Worm (Caenorhabditis elegans) whole organism, L2 larva: Measurements from ENCODE around the gene Y60A3A.19.

Experiments used
- C34F6.9 ChIP-seq: fragments of 150-350 bp; optimal IDR thresholded peaks from 2 replicates; lab custom pipeline; 2014; ENCODE audit warnings: missing biosample characterization, missing genetic modification characterization
- R02D3.7 ChIP-seq: fragments of 150-350 bp; optimal IDR thresholded peaks from 2 replicates; lab custom pipeline; 2014; ENCODE audit warnings: missing biosample characterization, missing genetic modification characterization
- ZK546.5 ChIP-seq: sonication (generic microtip); optimal IDR thresholded peaks from 2 replicates; lab custom pipeline; 2017; ENCODE audit warnings: missing biosample characterization, missing genetic modification characterization
- alr-1 ChIP-seq: fragments of 150-350 bp; optimal IDR thresholded peaks from 2 replicates; lab custom pipeline; 2014; ENCODE audit warnings: missing biosample characterization, missing genetic modification characterization
- ama-1 ChIP-seq: fragments of 150-350 bp; optimal IDR thresholded peaks from 2 replicates; lab custom pipeline; 2018; ENCODE audit warnings: inconsistent platforms
- blmp-1 ChIP-seq: sonication (generic microtip); optimal IDR thresholded peaks from 2 replicates; lab custom pipeline; 2017; ENCODE audit warnings: missing genetic modification characterization, mild to moderate bottlenecking, missing compliant biosample characterization, antibody characterized with exemption, moderate library complexity; ENCODE audit not compliant: insufficient read depth
- ceh-16 ChIP-seq: fragments of 150-350 bp; optimal IDR thresholded peaks from 2 replicates; lab custom pipeline; 2014; ENCODE audit warnings: missing biosample characterization, missing genetic modification characterization
- ceh-82 ChIP-seq: fragments of 150-350 bp; optimal IDR thresholded peaks from 2 replicates; lab custom pipeline; 2014; ENCODE audit warnings: missing biosample characterization, missing genetic modification characterization
- crh-2 ChIP-seq: sonication (generic microtip); optimal IDR thresholded peaks from 2 replicates; lab custom pipeline; 2017; ENCODE audit warnings: missing biosample characterization, missing genetic modification characterization
- dmd-4 ChIP-seq: sonication (generic microtip); optimal IDR thresholded peaks from 2 replicates; lab custom pipeline; 2017; ENCODE audit warnings: missing biosample characterization, missing genetic modification characterization
- egl-27 ChIP-seq: sonication (generic microtip); optimal IDR thresholded peaks from 3 replicates; lab custom pipeline; 2017; ENCODE audit warnings: missing biosample characterization, missing genetic modification reagents, missing genetic modification characterization
- elt-1 ChIP-seq: fragments of 150-350 bp; optimal IDR thresholded peaks from 2 replicates; lab custom pipeline; 2014; ENCODE audit warnings: missing biosample characterization, missing genetic modification characterization
- fos-1 ChIP-seq: fragments of 150-350 bp; optimal IDR thresholded peaks from 2 replicates; lab custom pipeline; 2014; ENCODE audit warnings: missing biosample characterization, missing genetic modification characterization
- lin-11 ChIP-seq: fragments of 150-350 bp; sonication (generic microtip); optimal IDR thresholded peaks from 2 replicates; lab custom pipeline; 2014; ENCODE audit warnings: missing biosample characterization, missing genetic modification characterization, inconsistent platforms, mixed read lengths
- lin-13 ChIP-seq: fragments of 150-350 bp; optimal IDR thresholded peaks from 2 replicates; lab custom pipeline; 2014; ENCODE audit warnings: missing biosample characterization, missing genetic modification reagents, missing genetic modification characterization
- lin-39 ChIP-seq: fragments of 150-350 bp; optimal IDR thresholded peaks from 2 replicates; lab custom pipeline; 2014; ENCODE audit warnings: missing biosample characterization, missing genetic modification reagents, missing genetic modification characterization
- lsy-2 ChIP-seq, 2 experiments: fragments of 150-350 bp in 1 of 2; sonication (generic microtip) in 1 of 2; optimal IDR thresholded peaks; 2 replicates each; lab custom pipeline; 2014 to 2017; ENCODE audit warnings: missing biosample characterization in 2 of 2, missing genetic modification characterization in 2 of 2
- mab-5 ChIP-seq: fragments of 150-350 bp; optimal IDR thresholded peaks from 2 replicates; lab custom pipeline; 2014; ENCODE audit warnings: missing biosample characterization, missing genetic modification characterization
- mbf-1 ChIP-seq: sonication (generic microtip); optimal IDR thresholded peaks from 2 replicates; lab custom pipeline; 2017; ENCODE audit warnings: missing biosample characterization, missing genetic modification characterization
- mdl-1 ChIP-seq, 2 experiments: fragments of 150-350 bp in 1 of 2; sonication (generic microtip) in 1 of 2; optimal IDR thresholded peaks; 2 replicates each; lab custom pipeline; 2017; ENCODE audit warnings: missing biosample characterization in 2 of 2, missing genetic modification characterization in 2 of 2
- nhr-10 ChIP-seq: sonication (generic microtip); optimal IDR thresholded peaks from 2 replicates; lab custom pipeline; 2017; ENCODE audit warnings: missing biosample characterization, missing genetic modification characterization
- nhr-12 ChIP-seq: fragments of 150-350 bp; optimal IDR thresholded peaks from 2 replicates; lab custom pipeline; 2014; ENCODE audit warnings: missing biosample characterization, missing genetic modification characterization
- nhr-129 ChIP-seq: fragments of 150-350 bp; optimal IDR thresholded peaks from 2 replicates; lab custom pipeline; 2014; ENCODE audit warnings: missing biosample characterization, missing genetic modification characterization
- nhr-237 ChIP-seq: fragments of 150-350 bp; optimal IDR thresholded peaks from 2 replicates; lab custom pipeline; 2014; ENCODE audit warnings: missing biosample characterization, missing genetic modification characterization
- nhr-25 ChIP-seq: fragments of 150-350 bp; sonication (generic microtip); optimal IDR thresholded peaks from 3 replicates; lab custom pipeline; 2014; ENCODE audit warnings: missing biosample characterization, missing genetic modification characterization
- nhr-6 ChIP-seq: fragments of 150-350 bp; optimal IDR thresholded peaks from 2 replicates; lab custom pipeline; 2014; ENCODE audit warnings: missing biosample characterization, missing genetic modification characterization
- nhr-77 ChIP-seq: fragments of 150-350 bp; optimal IDR thresholded peaks from 2 replicates; lab custom pipeline; 2014; ENCODE audit warnings: missing biosample characterization, missing genetic modification characterization
- peb-1 ChIP-seq: fragments of 150-350 bp; optimal IDR thresholded peaks from 2 replicates; lab custom pipeline; 2014; ENCODE audit warnings: missing biosample characterization, missing genetic modification characterization
- sem-4 ChIP-seq: fragments of 150-350 bp; optimal IDR thresholded peaks from 2 replicates; lab custom pipeline; 2014; ENCODE audit warnings: missing biosample characterization, missing genetic modification reagents, missing genetic modification characterization
- sma-3 ChIP-seq: sonication (generic microtip); optimal IDR thresholded peaks from 2 replicates; lab custom pipeline; 2016; ENCODE audit warnings: missing genetic modification reagents, missing genetic modification characterization, missing compliant biosample characterization
- sma-9 ChIP-seq, 2 experiments: fragments of 150-350 bp in 1 of 2; sonication (generic microtip) in 1 of 2; optimal IDR thresholded peaks; 2 replicates each; lab custom pipeline; 2014 to 2016; ENCODE audit warnings: missing genetic modification characterization in 2 of 2, mild to moderate bottlenecking in 1 of 2, missing biosample characterization in 1 of 2, missing compliant biosample characterization in 1 of 2, missing genetic modification reagents in 1 of 2, moderate library complexity in 1 of 2
- snpc-4 ChIP-seq: fragments of 150-350 bp; optimal IDR thresholded peaks from 2 replicates; lab custom pipeline; 2014; ENCODE audit warnings: missing biosample characterization, missing genetic modification characterization
- unc-39 ChIP-seq: fragments of 150-350 bp; optimal IDR thresholded peaks from 2 replicates; lab custom pipeline; 2014; ENCODE audit warnings: missing biosample characterization, missing genetic modification characterization
- unc-55 ChIP-seq: fragments of 150-350 bp; sonication (generic microtip); optimal IDR thresholded peaks from 3 replicates; lab custom pipeline; 2014; ENCODE audit warnings: missing biosample characterization, missing genetic modification reagents, missing genetic modification characterization
- unc-62 ChIP-seq: fragments of 150-350 bp; optimal IDR thresholded peaks from 2 replicates; lab custom pipeline; 2014; ENCODE audit warnings: missing biosample characterization, missing genetic modification reagents, missing genetic modification characterization
- zag-1 ChIP-seq: fragments of 150-350 bp; optimal IDR thresholded peaks from 2 replicates; lab custom pipeline; 2014; ENCODE audit warnings: missing biosample characterization, missing genetic modification characterization
- ztf-1 ChIP-seq: fragments of 200-800 bp; sonication (Bioruptor generic); conservative IDR thresholded peaks from 2 replicates; pipeline ENCODE4 v1.3.6; 2022; ENCODE audit warnings: missing genetic modification characterization, missing compliant biosample characterization
- ztf-11 ChIP-seq: sonication (generic microtip); optimal IDR thresholded peaks from 2 replicates; lab custom pipeline; 2017; ENCODE audit warnings: missing biosample characterization, missing genetic modification characterization
- ztf-4 ChIP-seq: fragments of 150-350 bp; optimal IDR thresholded peaks from 2 replicates; lab custom pipeline; 2014; ENCODE audit warnings: missing biosample characterization, missing genetic modification characterization

Gene Y60A3A.19

ce11 chrV:19908854-19909253 is 7.5 kb upstream of the Y60A3A.19 start:
- TF ChIP-seq C34F6.9 (tag; lab: Kevin White, UChicago) = peak; percentile 11
- peak; percentile 21 for TF ChIP-seq crh-2
- TF ChIP-seq unc-55 (GFP tag; lab: Kevin White, UChicago) = peak; percentile 29
- peak; percentile 34 to 39 for TF ChIP-seq lsy-2 (tag; optimal IDR thresholded peaks at IDR 0.05; lab: Kevin White, UChicago)
- no peak for TF ChIP-seq R02D3.7 (tag; lab: Kevin White, UChicago)
- TF ChIP-seq mab-5 (tag; lab: Kevin White, UChicago) = no peak
- TF ChIP-seq ztf-11 (tag; lab: Kevin White, UChicago) = no peak

ce11 chrV:19922613-19923012 is 6.3 kb downstream of the Y60A3A.19 start, which contains the start of gene Y60A3A.16:
TSS of gene Y60A3A.16 (minus strand) at chrV:19922713.
- TF ChIP-seq lin-39 (tag; lab: Kevin White, UChicago) (no peak), egl-27 (no peak), sem-4 (tag; lab: Kevin White, UChicago) (no peak), alr-1 (tag; lab: Kevin White, UChicago) (no peak), nhr-237 (tag; lab: Kevin White, UChicago) (no peak), unc-55 (GFP tag; lab: Kevin White, UChicago) (no peak), nhr-77 (tag; lab: Kevin White, UChicago) (no peak), nhr-129 (tag; lab: Kevin White, UChicago) (no peak), nhr-6 (tag; lab: Kevin White, UChicago) (no peak), ceh-82 (tag; lab: Kevin White, UChicago) (no peak), ZK546.5 (tag; lab: Kevin White, UChicago) (no peak), peb-1 (tag; lab: Kevin White, UChicago) (no peak)

- TF ChIP-seq elt-1 (tag; lab: Kevin White, UChicago) (no peak), blmp-1 (tag; lab: Kevin White, UChicago) (no peak), fos-1 (tag; lab: Kevin White, UChicago) (no peak), ztf-1 (GFP tag; lab: Robert Waterston, UW) (no peak), lin-11 (tag; lab: Kevin White, UChicago) (no peak), unc-39 (tag; lab: Kevin White, UChicago) (no peak), peb-1 (tag; lab: Kevin White, UChicago) (no peak)
Observed at ce11 chrV:19923924-19924323, 7.6 kb downstream of the Y60A3A.19 start, which contains the start of gene skr-4. TSS of gene skr-4 (plus strand) at chrV:19924224.

- no peak for TF ChIP-seq nhr-25 (tag; lab: Kevin White, UChicago)
- TF ChIP-seq ZK546.5 (tag; lab: Kevin White, UChicago) = no peak
- no peak for TF ChIP-seq lin-39 (tag; lab: Kevin White, UChicago)
- TF ChIP-seq R02D3.7 (tag; lab: Kevin White, UChicago) = no peak
- no peak for TF ChIP-seq mbf-1 (tag; lab: Kevin White, UChicago)
- TF ChIP-seq ceh-16 = no peak
- no peak for TF ChIP-seq zag-1 (tag; lab: Kevin White, UChicago)
- TF ChIP-seq mab-5 (tag; lab: Kevin White, UChicago) = no peak
- no peak for TF ChIP-seq ztf-4 (tag; lab: Kevin White, UChicago)
- TF ChIP-seq nhr-10 (tag; lab: Kevin White, UChicago) = no peak
- no peak for TF ChIP-seq unc-62 (GFP tag; lab: Kevin White, UChicago)
Observed at ce11 chrV:19934223-19934622, 17.9 kb downstream of the Y60A3A.19 start, which contains the start of gene algn-7. TSS of gene algn-7 (minus strand) at chrV:19934323.

- TF ChIP-seq elt-1 (tag; lab: Kevin White, UChicago) (no peak), sma-3 (GFP tag; lab: Kevin White, UChicago) (no peak), ama-1 (no peak), dmd-4 (tag; lab: Kevin White, UChicago) (no peak), nhr-25 (tag; lab: Kevin White, UChicago) (no peak), unc-62 (GFP tag; lab: Kevin White, UChicago) (no peak), unc-55 (GFP tag; lab: Kevin White, UChicago) (no peak), C34F6.9 (tag; lab: Kevin White, UChicago) (no peak), ztf-4 (tag; lab: Kevin White, UChicago) (no peak), lin-13 (GFP tag; lab: Kevin White, UChicago) (no peak), nhr-10 (tag; lab: Kevin White, UChicago) (no peak), nhr-12 (tag; lab: Kevin White, UChicago) (no peak), sma-9 (GFP tag; optimal IDR thresholded peaks at IDR 0.05; lab: Kevin White, UChicago) (no peak), sma-9 (tag; optimal IDR thresholded peaks at IDR 0.05; lab: Kevin White, UChicago) (no peak), mab-5 (tag; lab: Kevin White, UChicago) (no peak), mdl-1 (tag; optimal IDR thresholded peaks at IDR 0.05; lab: Kevin White, UChicago) (no peak), R02D3.7 (tag; lab: Kevin White, UChicago) (no peak), egl-27 (no peak), zag-1 (tag; lab: Kevin White, UChicago) (no peak), snpc-4 (no peak), sem-4 (tag; lab: Kevin White, UChicago) (no peak)
- TF ChIP-seq, all 48 proteins: peak for 0
Observed at ce11 chrV:19936945-19937344, 20.6 kb downstream of the Y60A3A.19 start.
